Fruit fly (Drosophila melanogaster) whole organism, wandering third instar larva: ENCODE measurements around the gene Sil1.
A peak's percentile ranks its signal among the peaks of the same experiment; 100 is the strongest.

Source experiments
- Abd-B ChIP-seq: fragments of >200 bp; optimal IDR thresholded peaks from 2 replicates; lab custom pipeline; 2017; ENCODE audit warnings: missing biosample characterization, missing genetic modification characterization
- CG32264 ChIP-seq: fragments of 200-800 bp; sonication (Bioruptor generic); optimal IDR thresholded peaks from 2 replicates; lab custom pipeline; 2016; ENCODE audit warnings: missing biosample characterization, missing genetic modification characterization
- CG9705 ChIP-seq: fragments of 200-800 bp; sonication (Bioruptor generic); optimal IDR thresholded peaks from 2 replicates; lab custom pipeline; 2018; ENCODE audit warnings: missing biosample characterization, mild to moderate bottlenecking, missing genetic modification characterization
- CrebA ChIP-seq: fragments of 200-800 bp; sonication (Bioruptor generic); optimal IDR thresholded peaks from 2 replicates; lab custom pipeline; 2016; ENCODE audit warnings: missing biosample characterization, mild to moderate bottlenecking, missing genetic modification characterization, borderline replicate concordance
- Dfd ChIP-seq: fragments of >200 bp; optimal IDR thresholded peaks from 2 replicates; lab custom pipeline; 2017; ENCODE audit warnings: missing biosample characterization, missing genetic modification characterization
- GATAd ChIP-seq: sonication (Bioruptor generic); optimal IDR thresholded peaks from 2 replicates; lab custom pipeline; 2016; ENCODE audit warnings: missing biosample characterization, missing genetic modification characterization
- HLH106 ChIP-seq: fragments of 200-800 bp; optimal IDR thresholded peaks from 3 replicates; lab custom pipeline; 2019; ENCODE audit warnings: missing biosample characterization, mild to moderate bottlenecking, missing genetic modification characterization, moderate library complexity
- Hnf4 ChIP-seq: fragments of 200-800 bp; sonication (Bioruptor generic); optimal IDR thresholded peaks from 2 replicates; lab custom pipeline; 2016; ENCODE audit warnings: missing biosample characterization, mild to moderate bottlenecking, missing genetic modification characterization
- Hr78 ChIP-seq: fragments of >200 bp; optimal IDR thresholded peaks from 2 replicates; lab custom pipeline; 2017; ENCODE audit warnings: missing biosample characterization, missing genetic modification characterization
- Hr83 ChIP-seq: fragments of 200-300 bp; sonication (Bioruptor generic); optimal IDR thresholded peaks from 2 replicates; lab custom pipeline; 2016; ENCODE audit warnings: missing biosample characterization, mild to moderate bottlenecking, missing genetic modification characterization, moderate library complexity; ENCODE audit not compliant: poor library complexity, severe bottlenecking
- Jra ChIP-seq: sonication (Bioruptor generic); optimal IDR thresholded peaks from 2 replicates; lab custom pipeline; 2016; ENCODE audit warnings: missing biosample characterization, missing genetic modification characterization
- Mio ChIP-seq: sonication (Bioruptor generic); optimal IDR thresholded peaks from 2 replicates; lab custom pipeline; 2016; ENCODE audit warnings: missing biosample characterization, missing genetic modification characterization
- Myc ChIP-seq: fragments of >200 bp; optimal IDR thresholded peaks from 2 replicates; lab custom pipeline; 2017
- N ChIP-seq: fragments of >200 bp; optimal IDR thresholded peaks from 2 replicates; lab custom pipeline; 2018; ENCODE audit warnings: missing biosample characterization, missing external identifiers, missing genetic modification characterization
- OdsH ChIP-seq: fragments of 200-800 bp; sonication (Bioruptor generic); optimal IDR thresholded peaks from 2 replicates; lab custom pipeline; 2016; ENCODE audit warnings: missing biosample characterization, mild to moderate bottlenecking, missing genetic modification characterization
- Rel ChIP-seq, 2 experiments: fragments of 200-800 bp; sonication (Bioruptor generic) in 1 of 2; optimal IDR thresholded peaks; 2 replicates in 1 of 2; 3 replicates in 1 of 2; lab custom pipeline; 2016 to 2019; ENCODE audit warnings: mild to moderate bottlenecking in 2 of 2, missing biosample characterization in 2 of 2, missing genetic modification characterization in 2 of 2, moderate library complexity in 1 of 2
- Sp1 ChIP-seq: fragments of 200-800 bp; sonication (Bioruptor generic); optimal IDR thresholded peaks from 3 replicates; lab custom pipeline; 2019; ENCODE audit warnings: missing biosample characterization, mild to moderate bottlenecking, missing genetic modification characterization, moderate library complexity
- Vsx2 ChIP-seq: fragments of 200-300, 225-300 bp; sonication (Bioruptor generic); optimal IDR thresholded peaks from 2 replicates; lab custom pipeline; 2018; ENCODE audit warnings: missing biosample characterization, missing genetic modification characterization; ENCODE audit not compliant: partially characterized antibody
- br ChIP-seq: fragments of 200-800 bp; sonication (Bioruptor generic); optimal IDR thresholded peaks from 2 replicates; lab custom pipeline; 2016; ENCODE audit warnings: missing biosample characterization, missing genetic modification characterization
- brk ChIP-seq: fragments of 200-800 bp; sonication (Bioruptor generic); optimal IDR thresholded peaks from 2 replicates; lab custom pipeline; 2016; ENCODE audit warnings: missing biosample characterization, mild to moderate bottlenecking, missing genetic modification characterization
- dl ChIP-seq, 2 experiments: fragments of 175-275, 200-275 bp in 1 of 2; fragments of 200-275 bp in 1 of 2; sonication (Bioruptor generic); optimal IDR thresholded peaks; lab custom pipeline; 2018; ENCODE audit warnings: mild to moderate bottlenecking in 2 of 2, missing biosample characterization in 2 of 2, missing genetic modification characterization in 2 of 2, moderate library complexity in 2 of 2; ENCODE audit not compliant: partially characterized antibody in 2 of 2, insufficient read depth in 1 of 2
- dmrt93B ChIP-seq: fragments of 200-800 bp; sonication (Bioruptor generic); optimal IDR thresholded peaks from 2 replicates; lab custom pipeline; 2018; ENCODE audit warnings: missing biosample characterization, mild to moderate bottlenecking, missing genetic modification characterization
- dsf ChIP-seq: sonication (Bioruptor generic); optimal IDR thresholded peaks from 2 replicates; lab custom pipeline; 2016; ENCODE audit warnings: missing biosample characterization, missing genetic modification characterization, borderline replicate concordance
- ey ChIP-seq: fragments of 200-800 bp; sonication (Bioruptor generic); optimal IDR thresholded peaks from 2 replicates; lab custom pipeline; 2016; ENCODE audit warnings: missing biosample characterization, missing genetic modification characterization
- foxo ChIP-seq, 2 experiments: fragments of 200-800 bp; sonication (Bioruptor generic); optimal IDR thresholded peaks; 2 replicates in 1 of 2; 3 replicates in 1 of 2; lab custom pipeline; 2016 to 2017; ENCODE audit warnings: missing biosample characterization in 2 of 2, missing genetic modification characterization in 2 of 2
- fru ChIP-seq: fragments of 200-800 bp; sonication (Bioruptor generic); optimal IDR thresholded peaks from 3 replicates; lab custom pipeline; 2016; ENCODE audit warnings: missing biosample characterization, mild to moderate bottlenecking, missing genetic modification characterization
- h ChIP-seq: fragments of 200-800 bp; sonication (Bioruptor generic); optimal IDR thresholded peaks from 3 replicates; lab custom pipeline; 2016; ENCODE audit warnings: missing biosample characterization, mild to moderate bottlenecking, missing genetic modification characterization
- jim ChIP-seq: fragments of 175-275, 200-325 bp; sonication (Bioruptor generic); optimal IDR thresholded peaks from 2 replicates; lab custom pipeline; 2016; ENCODE audit warnings: missing biosample characterization, mild to moderate bottlenecking, missing genetic modification characterization
- lola ChIP-seq: fragments of >200 bp; optimal IDR thresholded peaks from 2 replicates; lab custom pipeline; 2017; ENCODE audit warnings: missing biosample characterization, missing genetic modification characterization
- pan ChIP-seq: fragments of >200 bp; optimal IDR thresholded peaks from 2 replicates; lab custom pipeline; 2017
- psq ChIP-seq: fragments of 200-800 bp; sonication (Bioruptor generic); optimal IDR thresholded peaks from 3 replicates; lab custom pipeline; 2017; ENCODE audit warnings: missing biosample characterization, mild to moderate bottlenecking, missing genetic modification characterization, moderate library complexity
- rgr ChIP-seq: fragments of 200-800 bp; sonication (Bioruptor generic); optimal IDR thresholded peaks from 3 replicates; lab custom pipeline; 2016; ENCODE audit warnings: missing biosample characterization, mild to moderate bottlenecking, missing genetic modification characterization
- sage ChIP-seq: fragments of 200-800 bp; sonication (Bioruptor generic); optimal IDR thresholded peaks from 2 replicates; lab custom pipeline; 2016; ENCODE audit warnings: missing biosample characterization, mild to moderate bottlenecking, missing genetic modification characterization
- sv ChIP-seq: fragments of 200-800 bp; sonication (Bioruptor generic); optimal IDR thresholded peaks from 3 replicates; lab custom pipeline; 2016; ENCODE audit warnings: missing biosample characterization, missing genetic modification characterization
- tai ChIP-seq: sonication (Bioruptor generic); optimal IDR thresholded peaks from 2 replicates; lab custom pipeline; 2016; ENCODE audit warnings: missing biosample characterization, missing genetic modification characterization
- usp ChIP-seq: fragments of >200 bp; optimal IDR thresholded peaks from 2 replicates; lab custom pipeline; 2017; ENCODE audit warnings: missing biosample characterization, missing genetic modification characterization
- woc ChIP-seq: sonication (Bioruptor generic); optimal IDR thresholded peaks from 2 replicates; lab custom pipeline; 2016; ENCODE audit warnings: missing biosample characterization, mild to moderate bottlenecking, missing genetic modification characterization

Sil1 gene

DNA sequence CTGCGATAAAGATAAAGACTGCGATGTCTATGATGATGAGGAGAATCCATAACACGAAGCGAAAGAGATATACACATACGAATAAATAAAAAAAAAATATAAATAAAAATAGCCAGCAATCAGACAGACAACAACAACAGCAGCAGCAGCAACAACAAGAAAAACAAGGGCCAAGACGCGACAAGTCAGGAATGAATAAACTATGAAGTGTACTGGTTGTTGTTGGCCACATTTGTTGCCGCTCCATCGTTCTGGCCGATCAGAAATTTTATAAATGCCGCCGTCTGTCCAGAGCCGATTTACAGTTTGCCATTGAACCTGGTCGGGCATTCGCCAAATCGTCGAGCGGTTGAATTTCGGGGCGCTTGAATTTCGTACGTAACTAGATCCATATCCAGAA lies 2.0 kb upstream of the Sil1 start, which contains the start of gene Jhbp7:
Gene Jhbp7, plus strand, starts transcription at position 301 of the 400 bp plus-strand sequence.
- TF ChIP-seq CG9705 (GFP tag; lab: Kevin White, UChicago) (no peak), h (no peak), dmrt93B (GFP tag; lab: Kevin White, UChicago) (no peak), Hr78 (no peak), N (GFP tag; lab: Kevin White, UChicago) (no peak), Rel (GFP tag; optimal IDR thresholded peaks at IDR 0.05; lab: Kevin White, UChicago) (no peak), Rel (tag; optimal IDR thresholded peaks at IDR 0.05; lab: Kevin White, UChicago) (no peak), pan (lab: Kevin White, UChicago) (no peak), Dfd (no peak), Myc (lab: Kevin White, UChicago) (no peak), rgr (GFP tag; lab: Kevin White, UChicago) (no peak)

DNA sequence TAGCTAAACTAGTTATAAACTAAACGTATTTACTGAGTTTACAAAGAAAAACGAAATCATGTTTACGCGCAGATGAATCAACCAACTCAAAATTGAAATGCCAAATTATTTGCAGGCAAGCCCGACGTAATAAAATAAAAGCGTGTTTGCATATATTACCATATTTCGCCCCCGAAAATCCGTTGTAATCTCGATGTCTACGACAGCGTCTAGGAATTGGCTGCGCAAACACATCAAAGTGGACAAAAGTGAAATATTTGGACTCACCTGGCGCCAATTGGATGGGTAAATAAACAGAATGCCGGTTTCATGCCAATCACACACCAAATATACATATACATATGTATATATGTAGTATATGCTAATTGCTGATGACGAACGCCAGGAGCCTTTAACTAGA lies 792 bp upstream of the Sil1 start:
- TF ChIP-seq foxo (GFP tag; optimal IDR thresholded peaks at IDR 0.05; lab: Kevin White, UChicago) (no peak), Jra (GFP tag; lab: Kevin White, UChicago) (no peak), lola (no peak), Hnf4 (GFP tag; lab: Kevin White, UChicago) (no peak), psq (no peak), Vsx2 (no peak), OdsH (GFP tag; lab: Kevin White, UChicago) (no peak), jim (GFP tag; lab: Kevin White, UChicago) (no peak), CG32264 (GFP tag; lab: Kevin White, UChicago) (no peak), GATAd (GFP tag; lab: Kevin White, UChicago) (no peak), Dfd (no peak), Myc (lab: Kevin White, UChicago) (no peak), HLH106 (tag; lab: Kevin White, UChicago) (no peak), N (GFP tag; lab: Kevin White, UChicago) (no peak)
- TF ChIP-seq, all 38 proteins: peak for 0

DNA sequence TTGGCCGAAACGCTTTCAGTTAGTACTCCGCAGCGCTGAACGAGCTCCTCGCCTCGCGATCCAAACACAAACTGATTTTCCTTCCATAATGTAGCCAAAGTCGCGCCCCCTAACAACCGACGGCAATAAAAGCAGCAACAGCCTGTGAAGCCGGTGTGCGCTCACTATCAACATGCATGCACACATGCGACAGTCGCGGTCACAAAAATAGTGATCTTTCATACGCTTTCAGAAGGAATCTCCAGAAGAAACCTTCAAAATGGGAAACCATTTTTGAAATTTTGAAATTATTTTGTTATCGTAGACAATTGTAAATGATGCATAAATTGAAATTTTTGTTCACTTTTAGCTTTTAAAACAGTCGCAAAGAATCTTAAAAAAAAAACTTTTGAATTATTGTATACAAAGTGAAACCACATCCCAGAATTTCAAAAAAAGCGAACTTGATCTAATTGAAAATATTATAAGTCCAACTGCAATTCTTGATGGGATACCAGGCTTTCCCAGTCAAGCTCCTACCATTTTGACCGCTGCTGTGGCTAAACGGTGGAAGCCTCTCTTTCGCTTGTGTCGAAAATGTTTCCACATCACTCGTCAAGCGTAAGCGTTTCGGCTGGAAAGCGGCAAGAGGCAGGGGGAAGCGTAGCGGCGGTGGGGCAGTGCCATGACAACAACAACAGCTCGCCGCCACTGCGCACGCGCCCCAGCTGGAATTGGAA lies 2.9 kb downstream of the Sil1 start, which contains the start of gene Cad96Cb:
Gene Cad96Cb, minus strand, starts transcription at position 51 of the 719 bp plus-strand sequence.
- TF ChIP-seq Abd-B (GFP tag; lab: Kevin White, UChicago) (no peak), dsf (GFP tag; lab: Kevin White, UChicago) (peak; percentile 14), h (peak; percentile 88), Rel (GFP tag; optimal IDR thresholded peaks at IDR 0.05; lab: Kevin White, UChicago) (peak; percentile 31), Rel (tag; optimal IDR thresholded peaks at IDR 0.05; lab: Kevin White, UChicago) (peak; percentile 6), CrebA (GFP tag; lab: Kevin White, UChicago) (no peak), sv (GFP tag; lab: Kevin White, UChicago) (peak; percentile 73), psq (peak; percentile 84), rgr (GFP tag; lab: Kevin White, UChicago) (peak; percentile 84), Vsx2 (no peak), Hr78 (no peak), Mio (no peak), dl (GFP tag; optimal IDR thresholded peaks at IDR 0.05; lab: Kevin White, UChicago; ENCODE audit: insufficient read depth in 1 of 2, partially characterized antibody in 2 of 2) (peak in 1 of 2 experiments; percentile 15), fru (GFP tag; lab: Kevin White, UChicago) (peak; percentile 90), tai (GFP tag; lab: Kevin White, UChicago) (no peak), Myc (lab: Kevin White, UChicago) (no peak), Dfd (no peak), CG32264 (GFP tag; lab: Kevin White, UChicago) (peak; percentile 63), N (GFP tag; lab: Kevin White, UChicago) (no peak), OdsH (GFP tag; lab: Kevin White, UChicago) (peak; percentile 86), HLH106 (tag; lab: Kevin White, UChicago) (peak; percentile 86), CG9705 (GFP tag; lab: Kevin White, UChicago) (peak; percentile 70), sage (GFP tag; lab: Kevin White, UChicago) (peak; percentile 47), woc (GFP tag; lab: Kevin White, UChicago) (peak; percentile 93), br (peak; percentile 86), foxo (GFP tag; optimal IDR thresholded peaks at IDR 0.05; lab: Kevin White, UChicago) (peak in 1 of 2 experiments; percentile 89), jim (GFP tag; lab: Kevin White, UChicago) (no peak), Sp1 (GFP tag; lab: Kevin White, UChicago) (peak; percentile 91), lola (no peak), usp (GFP tag; lab: Kevin White, UChicago) (no peak), brk (GFP tag; lab: Kevin White, UChicago) (no peak), Jra (GFP tag; lab: Kevin White, UChicago) (peak; percentile 66), Hnf4 (GFP tag; lab: Kevin White, UChicago) (peak; percentile 53), GATAd (GFP tag; lab: Kevin White, UChicago) (peak; percentile 13), Hr83 (GFP tag; lab: Kevin White, UChicago) (peak; percentile 9), ey (peak; percentile 86), dmrt93B (GFP tag; lab: Kevin White, UChicago) (peak; percentile 87)
